Worm (Caenorhabditis elegans): ENCODE data around the gene C52E4.12.

The C52E4.12 gene

ce11 chrV:12006495-12006894, 10.5 kb downstream of the C52E4.12 start, which contains the start of gene F57F5.3:
Gene F57F5.3, minus strand, starts transcription at chrV:12006595.
- TF ChIP-seq pat-9 (tag; optimal IDR thresholded peaks at IDR 0.05): no peak
- no peak for TF ChIP-seq ceh-19 (GFP tag; optimal IDR thresholded peaks at IDR 0.05)
- TF ChIP-seq ztf-16 (tag; optimal IDR thresholded peaks at IDR 0.05): no peak
- TF ChIP-seq ama-1 (optimal IDR thresholded peaks at IDR 0.05): no peak
- no peak for TF ChIP-seq sox-2 (GFP tag; IDR thresholded peaks at IDR 0.05)
- TF ChIP-seq sdc-2 (tag; optimal IDR thresholded peaks at IDR 0.05): no peak
- no peak for TF ChIP-seq ceh-34 (tag; optimal IDR thresholded peaks at IDR 0.05)
- no peak for TF ChIP-seq pha-4 (tag; optimal IDR thresholded peaks at IDR 0.05)
- no peak for TF ChIP-seq nhr-11 (tag; optimal IDR thresholded peaks at IDR 0.05)
- no peak for TF ChIP-seq pax-1 (tag; optimal IDR thresholded peaks at IDR 0.05)
- TF ChIP-seq hlh-30 (tag; optimal IDR thresholded peaks at IDR 0.05; ENCODE audit: insufficient read depth): no peak
- TF ChIP-seq ceh-14 (tag; optimal IDR thresholded peaks at IDR 0.05): no peak
- no peak for TF ChIP-seq nfya-1 (tag; optimal IDR thresholded peaks at IDR 0.05)
- TF ChIP-seq ceh-6 (GFP tag; optimal IDR thresholded peaks at IDR 0.05): no peak
- TF ChIP-seq pha-2 (tag; optimal IDR thresholded peaks at IDR 0.05): no peak
- TF ChIP-seq fkh-10 (GFP tag; optimal IDR thresholded peaks at IDR 0.05): no peak
- no peak for TF ChIP-seq lin-11 (tag; optimal IDR thresholded peaks at IDR 0.05)
- no peak for TF ChIP-seq ttx-3 (tag; optimal IDR thresholded peaks at IDR 0.05)
- no peak for TF ChIP-seq pros-1 (tag; optimal IDR thresholded peaks at IDR 0.05)
- no peak for TF ChIP-seq madf-2 (tag; optimal IDR thresholded peaks at IDR 0.05)

DNA sequence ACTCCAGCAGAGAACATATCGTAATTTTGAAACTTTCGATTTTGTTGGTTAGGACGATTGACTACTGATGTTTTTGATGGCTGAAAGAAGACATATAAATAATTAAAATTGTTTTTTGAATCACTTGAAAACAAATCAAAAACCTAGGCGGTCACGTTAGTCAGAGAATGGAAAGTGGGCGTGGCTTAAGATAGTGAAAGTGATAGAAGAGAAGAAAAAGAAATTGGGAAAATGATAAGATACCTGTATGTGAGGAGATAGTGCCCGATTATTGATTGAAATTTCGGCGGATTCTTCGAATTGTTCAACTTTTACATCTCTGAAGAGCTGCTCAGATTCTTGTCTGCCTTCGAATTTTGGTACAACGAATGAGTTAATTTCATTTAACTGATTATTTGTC, 15.7 kb downstream of the C52E4.12 start:
- TF ChIP-seq ceh-6 (GFP tag; optimal IDR thresholded peaks at IDR 0.05) (no peak), madf-2 (tag; optimal IDR thresholded peaks at IDR 0.05) (no peak), sdc-2 (tag; optimal IDR thresholded peaks at IDR 0.05) (no peak), C08G9.2 (tag; optimal IDR thresholded peaks at IDR 0.05) (no peak), hlh-8 (tag; optimal IDR thresholded peaks at IDR 0.05) (no peak), npax-4 (tag; optimal IDR thresholded peaks at IDR 0.05) (no peak), sox-4 (tag; optimal IDR thresholded peaks at IDR 0.05) (no peak), unc-42 (tag; optimal IDR thresholded peaks at IDR 0.05) (no peak), ttx-3 (tag; optimal IDR thresholded peaks at IDR 0.05) (no peak), unc-86 (tag; optimal IDR thresholded peaks at IDR 0.05) (no peak), pros-1 (tag; optimal IDR thresholded peaks at IDR 0.05) (no peak), nhr-11 (tag; optimal IDR thresholded peaks at IDR 0.05) (no peak), unc-55 (GFP tag; optimal IDR thresholded peaks at IDR 0.05) (no peak), gmeb-2 (tag; optimal IDR thresholded peaks at IDR 0.05) (no peak), mec-3 (tag; optimal IDR thresholded peaks at IDR 0.05; ENCODE audit: borderline replicate concordance) (no peak)

- TF ChIP-seq fkh-6 (tag; optimal IDR thresholded peaks at IDR 0.05): no peak
- no peak for TF ChIP-seq F13H6.1 (tag; optimal IDR thresholded peaks at IDR 0.05)
- no peak for TF ChIP-seq fax-1 (tag; optimal IDR thresholded peaks at IDR 0.05)
- TF ChIP-seq nhr-232 (tag; optimal IDR thresholded peaks at IDR 0.05): no peak
- TF ChIP-seq pros-1 (tag; optimal IDR thresholded peaks at IDR 0.05): no peak
- no peak for TF ChIP-seq hlh-13 (GFP tag; optimal IDR thresholded peaks at IDR 0.05)
- TF ChIP-seq unc-3 (GFP tag; conservative IDR thresholded peaks at IDR 0.05): no peak
- no peak for TF ChIP-seq unc-3 (tag; optimal IDR thresholded peaks at IDR 0.05)
- no peak for TF ChIP-seq K09A11.1 (tag; optimal IDR thresholded peaks at IDR 0.05; ENCODE audit: insufficient read depth)
- TF ChIP-seq lim-6 (tag; optimal IDR thresholded peaks at IDR 0.05): no peak
- TF ChIP-seq ceh-34 (tag; optimal IDR thresholded peaks at IDR 0.05): no peak
- TF ChIP-seq fkh-10 (GFP tag; optimal IDR thresholded peaks at IDR 0.05): no peak
- TF ChIP-seq C38D4.7 (GFP tag; optimal IDR thresholded peaks at IDR 0.05): no peak
- no peak for TF ChIP-seq ceh-24 (tag; optimal IDR thresholded peaks at IDR 0.05)
These were observed 17.3 kb downstream of the C52E4.12 start, which contains the start of gene add-2 for ce11 chrV:12013298-12013697. Gene add-2, minus strand, starts transcription at chrV:12013406.

Data from whole organism, late embryonic.